Fruit fly (Drosophila melanogaster) S2 (cell line): ENCODE measurements around the gene zfh1.

ENCODE experiments used
- CG8478 ChIP-seq: fragments of >200 bp; optimal IDR thresholded peaks from 2 replicates; lab custom pipeline; 2018
- CTCF ChIP-seq, 2 experiments: fragments of >200 bp; optimal IDR thresholded peaks; 2 replicates each; lab custom pipeline; 2018

zfh1 gene

DNA sequence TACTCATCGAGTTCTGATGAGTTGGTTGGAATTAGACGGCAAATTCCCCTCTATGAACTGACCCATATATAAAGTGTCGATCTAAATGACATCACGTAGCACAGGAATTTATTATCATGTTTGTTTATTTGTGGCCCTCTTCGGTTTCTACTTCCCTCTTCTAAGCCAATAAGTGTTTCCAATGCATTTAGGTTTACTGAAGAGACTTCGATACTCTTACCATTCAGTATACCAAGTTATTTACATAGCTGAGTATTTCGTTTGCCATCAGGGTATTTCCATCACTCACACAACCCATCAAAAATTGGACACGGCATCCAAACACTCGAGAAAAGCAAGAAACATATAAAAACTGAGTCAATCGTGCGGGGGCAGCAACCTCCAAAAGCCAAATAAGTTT is 50.5 kb downstream of the zfh1 start:
- TF ChIP-seq CTCF (optimal IDR thresholded peaks at IDR 0.05; lab: Kevin White, UChicago) (no peak), CG8478 (lab: Kevin White, UChicago) (no peak)

DNA sequence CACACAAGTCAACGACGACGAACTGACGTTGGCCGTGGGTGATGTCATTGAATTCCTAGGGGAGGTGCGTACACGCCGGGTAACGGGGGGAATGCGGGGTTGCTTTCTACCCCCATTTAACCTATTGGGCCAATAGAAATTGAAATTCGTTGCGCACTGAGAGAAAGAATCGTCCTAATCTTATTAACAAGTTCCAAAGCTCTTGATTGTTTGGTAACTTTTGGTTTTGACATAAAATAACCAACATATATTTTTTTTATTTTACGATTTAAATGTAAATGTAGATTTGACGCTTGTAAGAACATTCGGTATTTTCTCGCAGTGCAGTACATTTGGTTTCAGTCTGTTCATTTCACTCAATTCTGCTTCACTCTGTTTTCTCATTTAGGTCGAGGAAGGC is 51.5 kb downstream of the zfh1 start:
- TF ChIP-seq CTCF (optimal IDR thresholded peaks at IDR 0.05; lab: Kevin White, UChicago) (no peak), CG8478 (lab: Kevin White, UChicago) (no peak)

- TF ChIP-seq CG8478 (lab: Kevin White, UChicago) (no peak), CTCF (optimal IDR thresholded peaks at IDR 0.05; lab: Kevin White, UChicago) (no peak)
These were observed 55.1 kb downstream of the zfh1 start for dm6 chr3R:30820707-30821319.

DNA sequence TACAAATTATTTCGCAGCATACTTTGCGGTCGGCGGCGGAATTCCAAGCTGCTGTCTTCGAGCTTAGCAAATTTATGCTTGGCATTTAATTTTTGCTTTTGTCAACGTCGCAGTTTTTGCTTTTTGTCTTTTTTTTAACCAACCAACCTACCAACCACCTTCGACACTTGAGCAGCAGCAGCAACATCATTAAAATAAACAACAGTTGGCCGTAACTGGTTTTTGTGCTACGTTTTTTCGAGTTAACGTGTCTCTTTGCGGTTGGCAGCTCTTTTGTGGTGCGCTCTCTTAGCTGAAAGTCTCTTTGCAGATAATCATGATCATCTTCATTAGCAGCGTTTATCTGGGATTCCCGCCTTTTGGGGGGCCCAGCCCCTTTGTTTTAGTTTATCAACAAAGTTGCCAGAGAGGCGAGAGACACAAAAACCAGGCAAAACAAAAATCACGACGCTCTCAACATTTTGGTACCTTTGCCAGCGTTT is 56.3 kb downstream of the zfh1 start:
- TF ChIP-seq CG8478 (lab: Kevin White, UChicago): no peak
- no peak for TF ChIP-seq CTCF (optimal IDR thresholded peaks at IDR 0.05; lab: Kevin White, UChicago)

- TF ChIP-seq CG8478 (lab: Kevin White, UChicago): no peak
These were observed 61.8 kb downstream of the zfh1 start, which contains the start of gene CG15544 for dm6 chr3R:30827544-30827943. Gene CG15544, plus strand, starts transcription at chr3R:30827819.

DNA sequence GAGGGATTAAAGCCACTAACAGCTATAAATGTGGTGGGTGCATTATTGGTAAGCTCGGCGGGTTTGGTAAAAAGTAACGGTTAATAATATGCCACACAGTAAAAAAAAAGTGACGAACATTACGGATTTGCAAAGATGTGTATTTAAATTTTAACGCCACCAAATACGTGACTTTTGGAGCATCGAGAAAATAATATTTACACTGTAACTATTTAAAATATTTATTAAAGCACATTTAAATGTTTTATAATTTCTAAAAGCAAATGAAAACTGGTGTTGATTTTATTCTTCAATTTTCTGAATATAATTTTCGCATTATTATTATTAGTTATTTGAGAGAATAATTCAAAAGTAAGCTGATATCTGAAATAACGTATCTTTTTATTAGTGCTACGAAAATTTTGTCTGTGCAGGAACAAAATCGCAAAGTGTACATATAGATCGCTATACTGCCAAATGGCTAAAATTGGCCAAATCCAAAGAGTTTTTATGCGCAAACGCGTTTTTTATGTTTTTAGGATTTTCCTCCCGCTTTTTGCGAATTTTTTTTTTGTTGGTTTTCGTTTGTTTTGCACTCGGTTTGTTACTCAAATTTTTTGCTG is 62.8 kb downstream of the zfh1 start:
- no peak for TF ChIP-seq CG8478 (lab: Kevin White, UChicago)
- no peak for TF ChIP-seq CTCF (optimal IDR thresholded peaks at IDR 0.05; lab: Kevin White, UChicago)

DNA sequence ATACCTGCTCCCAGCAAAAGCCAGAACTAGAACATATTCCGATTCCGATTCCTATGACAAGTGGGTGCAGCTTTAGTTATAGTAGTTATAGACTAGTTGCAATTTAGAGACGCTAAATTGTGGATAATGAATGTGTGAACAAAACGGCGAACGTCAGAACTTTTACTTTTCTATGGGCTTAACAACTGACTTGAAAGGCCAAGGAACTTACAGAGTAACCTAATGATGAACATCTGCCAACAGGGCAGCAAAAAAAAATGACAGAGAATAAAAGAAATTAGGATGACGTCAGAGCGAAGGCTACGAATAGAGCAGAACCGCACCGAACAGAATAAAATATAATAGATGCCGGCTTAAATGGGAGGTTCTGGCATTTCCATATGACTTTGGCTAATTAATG is 66.4 kb downstream of the zfh1 start:
- TF ChIP-seq CG8478 (lab: Kevin White, UChicago) (no peak), CTCF (optimal IDR thresholded peaks at IDR 0.05; lab: Kevin White, UChicago) (no peak)

DNA sequence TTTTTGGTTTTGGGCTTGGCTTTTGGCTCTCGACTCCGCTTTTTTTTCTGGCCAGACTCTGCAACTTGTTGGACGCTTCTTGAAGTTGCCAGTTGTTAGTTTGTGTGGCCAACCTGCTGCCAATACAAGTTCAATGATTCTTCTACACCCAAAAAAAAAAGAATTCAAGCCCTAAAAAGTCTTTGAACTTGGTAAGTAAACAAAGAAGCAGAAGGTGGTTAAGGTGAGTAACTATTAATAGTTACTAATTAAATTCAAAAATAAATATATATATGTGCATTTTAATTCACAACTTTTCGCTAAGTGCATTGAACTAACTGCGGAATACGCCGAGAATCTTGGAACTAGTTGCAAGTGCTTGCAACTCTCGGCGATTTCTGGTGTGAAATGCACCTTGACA is 67.4 kb downstream of the zfh1 start:
- TF ChIP-seq CG8478 (lab: Kevin White, UChicago) (no peak), CTCF (optimal IDR thresholded peaks at IDR 0.05; lab: Kevin White, UChicago) (no peak)
